Worm (Caenorhabditis elegans) whole organism, young adult: ENCODE results near the gene acaa-2.

ENCODE experiments used
- B0019.2 ChIP-seq: fragments of 200-800 bp; sonication (Bioruptor generic); conservative IDR thresholded peaks from 2 replicates; pipeline ENCODE4 v1.3.6; 2022; ENCODE audit warnings: missing genetic modification reagents, missing genetic modification characterization, missing compliant biosample characterization
- B0261.1 ChIP-seq: sonication (generic microtip); optimal IDR thresholded peaks from 2 replicates; lab custom pipeline; 2016; ENCODE audit warnings: mild to moderate bottlenecking, missing genetic modification characterization, moderate library complexity, missing compliant biosample characterization
- B0336.3 ChIP-seq: fragments of 200-800 bp; sonication (Bioruptor generic); IDR thresholded peaks from 2 replicates; pipeline ENCODE4 v1.3.6; 2022; ENCODE audit warnings: missing genetic modification characterization, missing compliant biosample characterization
- C17E4.6 ChIP-seq: fragments of 200-800 bp; sonication (Bioruptor generic); IDR thresholded peaks from 2 replicates; pipeline ENCODE4 v1.3.6; 2022; ENCODE audit warnings: missing genetic modification reagents, missing genetic modification characterization, missing compliant biosample characterization
- F33H1.4 ChIP-seq: fragments of 200-800 bp; sonication (Bioruptor generic); IDR thresholded peaks from 2 replicates; pipeline ENCODE4 v1.3.6; 2022; ENCODE audit warnings: missing genetic modification reagents, missing genetic modification characterization, missing compliant biosample characterization
- F57C9.4 ChIP-seq: sonication (generic microtip); optimal IDR thresholded peaks from 2 replicates; lab custom pipeline; 2017; ENCODE audit warnings: mild to moderate bottlenecking, missing genetic modification characterization, missing compliant biosample characterization
- K12H6.12 ChIP-seq: fragments of 200-800 bp; sonication (Bioruptor generic); optimal IDR thresholded peaks from 2 replicates; lab custom pipeline; 2018; ENCODE audit warnings: mild to moderate bottlenecking, missing genetic modification characterization, missing compliant biosample characterization
- T07F8.4 ChIP-seq: sonication (generic microtip); optimal IDR thresholded peaks from 2 replicates; lab custom pipeline; 2016; ENCODE audit warnings: mild to moderate bottlenecking, missing genetic modification characterization, moderate library complexity, missing compliant biosample characterization
- Y56A3A.18 ChIP-seq: fragments of 200-800 bp; sonication (Bioruptor generic); IDR thresholded peaks from 2 replicates; pipeline ENCODE4 v1.3.6; 2022; ENCODE audit warnings: missing genetic modification reagents, missing genetic modification characterization, missing compliant biosample characterization
- Y95B8A.8 ChIP-seq: fragments of 200-800 bp; sonication (Bioruptor generic); IDR thresholded peaks from 2 replicates; pipeline ENCODE4 v1.3.6; 2022; ENCODE audit warnings: missing genetic modification reagents, missing genetic modification characterization, missing compliant biosample characterization
- ama-1 ChIP-seq, 3 experiments: fragments of 150-350 bp in 1 of 3; sonication (generic microtip) in 2 of 3; optimal IDR thresholded peaks; 2 replicates each; lab custom pipeline; 2014 to 2018; ENCODE audit warnings: missing biosample characterization in 2 of 3, missing genetic modification characterization in 2 of 3, missing genetic modification reagents in 2 of 3
- attf-5 ChIP-seq: fragments of 200-800 bp; sonication (Bioruptor generic); optimal IDR thresholded peaks from 2 replicates; lab custom pipeline; 2018; ENCODE audit warnings: mild to moderate bottlenecking, missing genetic modification characterization, missing compliant biosample characterization
- bed-1 ChIP-seq: fragments of 200-800 bp; sonication (Bioruptor generic); IDR thresholded peaks from 2 replicates; pipeline ENCODE4 v1.3.6; 2022; ENCODE audit warnings: missing genetic modification reagents, missing genetic modification characterization, missing compliant biosample characterization
- cebp-1 ChIP-seq, 2 experiments: fragments of 200-800 bp in 1 of 2; sonication (Bioruptor generic) in 1 of 2; sonication (generic microtip) in 1 of 2; IDR thresholded peaks in 1 of 2; optimal IDR thresholded peaks in 1 of 2; 2 replicates each; pipeline versions ENCODE4 v1.3.6 to Lab custom; 2017 to 2022; ENCODE audit warnings: missing compliant biosample characterization in 2 of 2, missing genetic modification characterization in 2 of 2, mild to moderate bottlenecking in 1 of 2, missing genetic modification reagents in 1 of 2, moderate library complexity in 1 of 2
- ceh-100 ChIP-seq: fragments of 200-800 bp; sonication (Bioruptor generic); IDR thresholded peaks from 2 replicates; pipeline ENCODE4 v1.3.6; 2022; ENCODE audit warnings: missing genetic modification reagents, missing genetic modification characterization, missing compliant biosample characterization
- ceh-27 ChIP-seq: fragments of 200-800 bp; sonication (Bioruptor generic); optimal IDR thresholded peaks from 2 replicates; lab custom pipeline; 2018; ENCODE audit warnings: mild to moderate bottlenecking, missing genetic modification characterization, moderate library complexity, missing compliant biosample characterization
- ceh-40 ChIP-seq: fragments of 200-800 bp; sonication (Bioruptor generic); IDR thresholded peaks from 2 replicates; pipeline ENCODE4 v1.3.6; 2022; ENCODE audit warnings: missing genetic modification characterization, missing compliant biosample characterization
- ceh-79 ChIP-seq: sonication (generic microtip); optimal IDR thresholded peaks from 2 replicates; lab custom pipeline; 2017; ENCODE audit warnings: mild to moderate bottlenecking, missing genetic modification characterization, missing compliant biosample characterization
- dox-1 ChIP-seq: fragments of 200-800 bp; sonication (Bioruptor generic); IDR thresholded peaks from 2 replicates; pipeline ENCODE4 v1.3.6; 2022; ENCODE audit warnings: missing genetic modification reagents, missing genetic modification characterization, missing compliant biosample characterization
- efl-1 ChIP-seq: fragments of 150-350 bp; optimal IDR thresholded peaks from 2 replicates; lab custom pipeline; 2014; ENCODE audit warnings: missing biosample characterization, missing genetic modification reagents, missing genetic modification characterization
- egl-44 ChIP-seq: fragments of 200-800 bp; sonication (Bioruptor generic); IDR thresholded peaks from 2 replicates; pipeline ENCODE4 v1.3.6; 2022; ENCODE audit warnings: missing genetic modification reagents, missing genetic modification characterization, missing compliant biosample characterization
- egrh-3 ChIP-seq: fragments of 200-800 bp; sonication (Bioruptor generic); IDR thresholded peaks from 2 replicates; pipeline ENCODE4 v1.3.6; 2022; ENCODE audit warnings: missing genetic modification reagents, missing genetic modification characterization, missing compliant biosample characterization
- ekl-4 ChIP-seq: fragments of 200-800 bp; sonication (Bioruptor generic); IDR thresholded peaks from 2 replicates; pipeline ENCODE4 v1.3.6; 2022; ENCODE audit warnings: missing genetic modification reagents, missing genetic modification characterization, missing compliant biosample characterization
- fkh-3 ChIP-seq: sonication (generic microtip); optimal IDR thresholded peaks from 2 replicates; lab custom pipeline; 2016; ENCODE audit warnings: mild to moderate bottlenecking, missing genetic modification characterization, missing compliant biosample characterization
- hmg-20 ChIP-seq: fragments of 200-800 bp; sonication (Bioruptor generic); IDR thresholded peaks from 2 replicates; pipeline ENCODE4 v1.3.6; 2022; ENCODE audit warnings: missing genetic modification reagents, missing genetic modification characterization, missing compliant biosample characterization
- hrde-1 ChIP-seq: sonication (generic microtip); optimal IDR thresholded peaks from 2 replicates; lab custom pipeline; 2016; ENCODE audit warnings: missing genetic modification characterization, mild to moderate bottlenecking, missing compliant biosample characterization, moderate library complexity, missing genotype, missing genetic modification reagents, borderline replicate concordance
- lir-1 ChIP-seq: fragments of 200-800 bp; sonication (Bioruptor generic); conservative IDR thresholded peaks from 2 replicates; pipeline ENCODE4 v1.3.6; 2022; ENCODE audit warnings: missing genetic modification reagents, missing genetic modification characterization, missing compliant biosample characterization
- madf-3 ChIP-seq: fragments of 200-800 bp; sonication (Bioruptor generic); IDR thresholded peaks from 2 replicates; pipeline ENCODE4 v1.3.6; 2022; ENCODE audit warnings: missing genetic modification reagents, missing genetic modification characterization, missing compliant biosample characterization
- mes-4 ChIP-seq: sonication (generic microtip); optimal IDR thresholded peaks from 2 replicates; lab custom pipeline; 2016; ENCODE audit warnings: missing genotype, missing genetic modification characterization, missing compliant biosample characterization
- nfya-2 ChIP-seq: fragments of 200-800 bp; sonication (Bioruptor generic); IDR thresholded peaks from 2 replicates; pipeline ENCODE4 v1.3.6; 2022; ENCODE audit warnings: missing genetic modification reagents, missing genetic modification characterization, missing compliant biosample characterization
- nhr-90 ChIP-seq: sonication (generic microtip); optimal IDR thresholded peaks from 2 replicates; lab custom pipeline; 2016; ENCODE audit warnings: missing genotype, mild to moderate bottlenecking, missing genetic modification characterization, missing compliant biosample characterization
- pbrm-1 ChIP-seq: fragments of 200-800 bp; sonication (Bioruptor generic); IDR thresholded peaks from 2 replicates; pipeline ENCODE4 v1.3.6; 2022; ENCODE audit warnings: missing genetic modification reagents, missing genetic modification characterization, missing compliant biosample characterization
- rcor-1 ChIP-seq: fragments of 200-800 bp; sonication (Bioruptor generic); IDR thresholded peaks from 2 replicates; pipeline ENCODE4 v1.3.6; 2022; ENCODE audit warnings: missing genetic modification reagents, missing genetic modification characterization, missing compliant biosample characterization
- repo-1 ChIP-seq: sonication (generic microtip); optimal IDR thresholded peaks from 2 replicates; lab custom pipeline; 2017; ENCODE audit warnings: mild to moderate bottlenecking, missing genetic modification characterization, missing compliant biosample characterization
- rpc-1 ChIP-seq, 2 experiments: fragments of 150-350 bp in 1 of 2; sonication (generic microtip) in 1 of 2; optimal IDR thresholded peaks; 2 replicates each; lab custom pipeline; 2014 to 2018; ENCODE audit warnings: missing biosample characterization in 1 of 2, missing genetic modification characterization in 1 of 2, missing genetic modification reagents in 1 of 2, missing genotype in 1 of 2
- snpc-3.4 ChIP-seq: sonication (generic microtip); optimal IDR thresholded peaks from 2 replicates; lab custom pipeline; 2017; ENCODE audit warnings: missing genetic modification characterization, mild to moderate bottlenecking, missing compliant biosample characterization, antibody characterized with exemption, moderate library complexity, missing genotype, missing genetic modification reagents
- tbp1 ChIP-seq: fragments of 200-800 bp; sonication (Bioruptor generic); optimal IDR thresholded peaks from 2 replicates; lab custom pipeline; 2018; ENCODE audit warnings: mild to moderate bottlenecking, missing genetic modification characterization, missing compliant biosample characterization
- unc-62 ChIP-seq: fragments of 150-350 bp; optimal IDR thresholded peaks from 2 replicates; lab custom pipeline; 2014; ENCODE audit warnings: missing biosample characterization, missing genetic modification reagents, missing genetic modification characterization
- xnd-1 ChIP-seq: sonication (generic microtip); optimal IDR thresholded peaks from 2 replicates; lab custom pipeline; 2016; ENCODE audit warnings: missing genotype, missing genetic modification reagents, missing genetic modification characterization, missing compliant biosample characterization
- zim-3 ChIP-seq: sonication (generic microtip); optimal IDR thresholded peaks from 2 replicates; lab custom pipeline; 2017; ENCODE audit warnings: mild to moderate bottlenecking, missing genetic modification characterization, moderate library complexity, missing compliant biosample characterization
- ztf-25 ChIP-seq: fragments of 200-800 bp; sonication (Bioruptor generic); IDR thresholded peaks from 2 replicates; pipeline ENCODE4 v1.3.6; 2022; ENCODE audit warnings: missing genetic modification reagents, missing genetic modification characterization, missing compliant biosample characterization
- ztf-26 ChIP-seq: sonication (generic microtip); optimal IDR thresholded peaks from 2 replicates; lab custom pipeline; 2017; ENCODE audit warnings: missing genetic modification characterization, missing compliant biosample characterization
- ztf-28 ChIP-seq: fragments of 200-800 bp; sonication (Bioruptor generic); IDR thresholded peaks from 2 replicates; pipeline ENCODE4 v1.3.6; 2022; ENCODE audit warnings: missing genetic modification reagents, missing genetic modification characterization, missing compliant biosample characterization
- ztf-3 ChIP-seq: fragments of 200-800 bp; sonication (Bioruptor generic); optimal IDR thresholded peaks from 2 replicates; lab custom pipeline; 2018; ENCODE audit warnings: mild to moderate bottlenecking, missing genetic modification characterization, missing compliant biosample characterization

The acaa-2 gene

DNA sequence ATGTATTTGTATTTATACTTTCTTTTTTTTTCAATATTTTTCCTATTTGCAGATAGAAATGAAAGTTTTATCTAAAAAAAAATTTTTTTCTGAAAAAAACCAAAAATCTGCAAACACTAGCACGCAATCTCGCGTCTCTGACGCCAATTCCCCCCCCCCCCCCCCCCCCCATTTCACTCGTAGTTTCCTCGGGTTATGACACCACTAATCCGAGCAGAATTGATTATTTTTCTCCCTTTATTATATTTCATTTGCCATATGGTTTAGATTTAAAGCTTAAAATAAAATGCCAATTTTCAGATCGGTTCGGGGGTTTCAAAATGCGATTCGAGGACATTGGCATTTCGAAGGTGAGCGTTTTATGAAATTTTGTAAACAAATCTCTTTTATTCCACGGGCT lies 2.0 kb downstream of the acaa-2 start, which contains the start of gene mtm-6 (continued):
- TF ChIP-seq ztf-28 (GFP tag; lab: Robert Waterston, UW) (no peak), hmg-20 (GFP tag; lab: Robert Waterston, UW) (no peak), B0019.2 (GFP tag; lab: Robert Waterston, UW) (no peak), attf-5 (GFP tag; lab: Kevin White, UChicago) (peak; percentile 9), egrh-3 (GFP tag; lab: Robert Waterston, UW) (peak; percentile 40; the same call in 1 of the 2 replicates), nhr-90 (no peak), rpc-1 (optimal IDR thresholded peaks at IDR 0.05; lab: Kevin White, UChicago) (no peak), rpc-1 (tag; optimal IDR thresholded peaks at IDR 0.05; lab: Kevin White, UChicago) (no peak), rcor-1 (no peak), B0261.1 (tag; lab: Kevin White, UChicago) (no peak), madf-3 (GFP tag; lab: Robert Waterston, UW) (no peak), Y56A3A.18 (no peak), ztf-3 (GFP tag; lab: Kevin White, UChicago) (no peak), xnd-1 (tag; lab: Kevin White, UChicago) (no peak), egl-44 (GFP tag; lab: Robert Waterston, UW) (no peak), repo-1 (tag; lab: Kevin White, UChicago) (no peak), ceh-100 (GFP tag; lab: Robert Waterston, UW) (no peak), ceh-79 (tag; lab: Kevin White, UChicago) (no peak), dox-1 (GFP tag; lab: Robert Waterston, UW) (peak; percentile 35; the same call in 1 of the 2 replicates), F57C9.4 (tag; lab: Kevin White, UChicago) (no peak), B0336.3 (GFP tag; lab: Robert Waterston, UW) (peak; percentile 43; the same call in 1 of the 2 replicates), nfya-2 (GFP tag; lab: Robert Waterston, UW) (no peak), efl-1 (GFP tag; lab: Kevin White, UChicago) (no peak), K12H6.12 (no peak), T07F8.4 (tag; lab: Kevin White, UChicago) (no peak), ama-1 (optimal IDR thresholded peaks at IDR 0.05; lab: Kevin White, UChicago) (no peak), ama-1 (GFP tag; optimal IDR thresholded peaks at IDR 0.05; lab: Kevin White, UChicago) (no peak), fkh-3 (tag; lab: Kevin White, UChicago) (peak; percentile 49), mes-4 (tag; lab: Kevin White, UChicago) (no peak), cebp-1 (GFP tag; IDR thresholded peaks at IDR 0.05; lab: Robert Waterston, UW) (no peak), cebp-1 (tag; optimal IDR thresholded peaks at IDR 0.05; lab: Kevin White, UChicago) (peak; percentile 43), ceh-40 (GFP tag; lab: Robert Waterston, UW) (no peak), snpc-3.4 (tag; lab: Kevin White, UChicago) (no peak), ztf-26 (tag; lab: Kevin White, UChicago) (no peak), F33H1.4 (GFP tag; lab: Robert Waterston, UW) (no peak), ceh-27 (GFP tag; lab: Kevin White, UChicago) (no peak), ekl-4 (GFP tag; lab: Robert Waterston, UW) (no peak), C17E4.6 (GFP tag; lab: Robert Waterston, UW) (no peak), Y95B8A.8 (no peak), pbrm-1 (GFP tag; lab: Robert Waterston, UW) (no peak), tbp1 (GFP tag; lab: Kevin White, UChicago) (peak; percentile 6), ztf-25 (no peak), zim-3 (no peak), lir-1 (no peak), bed-1 (GFP tag; lab: Robert Waterston, UW) (no peak), unc-62 (GFP tag; lab: Kevin White, UChicago) (no peak), hrde-1 (no peak)
